Worm (Caenorhabditis elegans) whole organism, midembryonic: ENCODE data around the gene C53A5.16.

Source experiments
- T22C8.4 ChIP-seq: fragments of 200-800 bp; sonication (Bioruptor generic); IDR thresholded peaks from 2 replicates; pipeline ENCODE4 v1.3.6; 2022; ENCODE audit warnings: missing genetic modification characterization, missing compliant biosample characterization
- cog-1 ChIP-seq: sonication (generic microtip); optimal IDR thresholded peaks from 2 replicates; lab custom pipeline; 2016; ENCODE audit warnings: missing genetic modification characterization, missing compliant biosample characterization
- flt-1 ChIP-seq: fragments of 200-800 bp; sonication (Bioruptor generic); IDR thresholded peaks from 2 replicates; pipeline ENCODE4 v1.3.6; 2022; ENCODE audit warnings: missing genetic modification characterization, missing compliant biosample characterization
- klf-2 ChIP-seq: fragments of 200-800 bp; sonication (Bioruptor generic); conservative IDR thresholded peaks from 2 replicates; pipeline ENCODE4 v1.3.6; 2022; ENCODE audit warnings: missing genetic modification reagents, missing genetic modification characterization, missing compliant biosample characterization
- med-1 ChIP-seq: sonication (generic microtip); optimal IDR thresholded peaks from 2 replicates; lab custom pipeline; 2017; ENCODE audit warnings: missing genetic modification characterization, mild to moderate bottlenecking, missing compliant biosample characterization, antibody characterized with exemption, missing genetic modification reagents; ENCODE audit not compliant: insufficient read depth
- ref-1 ChIP-seq: fragments of 200-800 bp; sonication (Bioruptor generic); conservative IDR thresholded peaks from 2 replicates; pipeline ENCODE4 v1.3.6; 2022; ENCODE audit warnings: missing genetic modification reagents, missing genetic modification characterization, missing compliant biosample characterization
- tab-1 ChIP-seq: fragments of 200-800 bp; sonication (Bioruptor generic); IDR thresholded peaks from 2 replicates; pipeline ENCODE4 v1.3.6; 2022; ENCODE audit warnings: missing genetic modification characterization, missing compliant biosample characterization
- ztf-23 ChIP-seq: fragments of 200-800 bp; sonication (Bioruptor generic); IDR thresholded peaks from 2 replicates; pipeline ENCODE4 v1.3.6; 2022; ENCODE audit warnings: missing genetic modification reagents, missing genetic modification characterization, missing compliant biosample characterization
- ztf-29 ChIP-seq: fragments of 200-800 bp; sonication (Bioruptor generic); IDR thresholded peaks from 2 replicates; pipeline ENCODE4 v1.3.6; 2022; ENCODE audit warnings: missing genetic modification reagents, missing genetic modification characterization, missing compliant biosample characterization

C53A5.16 gene

DNA sequence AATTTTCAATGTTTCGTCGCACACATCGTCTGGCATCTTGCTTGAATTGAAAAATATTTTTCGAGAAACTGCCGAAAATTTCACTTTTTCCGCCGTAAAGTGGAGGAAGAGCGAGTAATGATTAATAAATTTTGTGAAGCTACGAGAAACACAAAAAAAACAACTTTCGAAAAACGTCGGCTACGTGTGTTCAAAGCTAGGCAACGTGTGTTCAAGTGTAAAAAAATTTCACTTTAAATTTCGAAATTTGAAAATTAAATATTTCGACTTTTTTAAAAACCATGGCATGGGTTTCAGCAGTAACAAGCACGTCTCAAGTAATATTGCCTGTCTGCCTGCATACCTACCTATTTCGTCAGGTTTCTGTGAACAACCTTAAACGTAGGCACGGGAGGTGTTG lies 13.9 kb upstream of the C53A5.16 start, which contains the start of gene tag-191:
Gene tag-191, minus strand, starts transcription at position 101 of the 400 bp plus-strand sequence.
- TF ChIP-seq ztf-29 (GFP tag; lab: Robert Waterston, UW), result no peak
- TF ChIP-seq T22C8.4, result no peak
- no peak for TF ChIP-seq ztf-23 (GFP tag; lab: Robert Waterston, UW)
- no peak for TF ChIP-seq klf-2
- TF ChIP-seq tab-1 (GFP tag; lab: Robert Waterston, UW), result no peak
- no peak for TF ChIP-seq ref-1
- no peak for TF ChIP-seq med-1 (GFP tag; lab: Kevin White, UChicago)
- no peak for TF ChIP-seq flt-1 (GFP tag; lab: Robert Waterston, UW)
- TF ChIP-seq cog-1 (tag; lab: Kevin White, UChicago), result no peak

ce11 chrV:14532374-14532773 lies 10.0 kb upstream of the C53A5.16 start:
- TF ChIP-seq klf-2 (no peak), tab-1 (GFP tag; lab: Robert Waterston, UW) (no peak), med-1 (GFP tag; lab: Kevin White, UChicago) (no peak), T22C8.4 (no peak), ztf-29 (GFP tag; lab: Robert Waterston, UW) (no peak), cog-1 (tag; lab: Kevin White, UChicago) (no peak), ztf-23 (GFP tag; lab: Robert Waterston, UW) (no peak), flt-1 (GFP tag; lab: Robert Waterston, UW) (no peak), ref-1 (no peak)

ce11 chrV:14530813-14531212 lies 8.4 kb upstream of the C53A5.16 start, which contains the start of gene kcnl-4:
TSS of gene kcnl-4 (plus strand) at chrV:14531113.
- TF ChIP-seq ztf-29 (GFP tag; lab: Robert Waterston, UW) (no peak), cog-1 (tag; lab: Kevin White, UChicago) (no peak), ztf-23 (GFP tag; lab: Robert Waterston, UW) (no peak), med-1 (GFP tag; lab: Kevin White, UChicago) (no peak), T22C8.4 (no peak), ref-1 (no peak), tab-1 (GFP tag; lab: Robert Waterston, UW) (no peak), flt-1 (GFP tag; lab: Robert Waterston, UW) (no peak), klf-2 (no peak)

ce11 chrV:14527210-14527609 lies 4.8 kb upstream of the C53A5.16 start:
- no peak for TF ChIP-seq med-1 (GFP tag; lab: Kevin White, UChicago)
- no peak for TF ChIP-seq ztf-29 (GFP tag; lab: Robert Waterston, UW)
- no peak for TF ChIP-seq flt-1 (GFP tag; lab: Robert Waterston, UW)
- TF ChIP-seq ref-1, result no peak
- no peak for TF ChIP-seq klf-2
- no peak for TF ChIP-seq ztf-23 (GFP tag; lab: Robert Waterston, UW)
- no peak for TF ChIP-seq cog-1 (tag; lab: Kevin White, UChicago)
- no peak for TF ChIP-seq tab-1 (GFP tag; lab: Robert Waterston, UW)
- TF ChIP-seq T22C8.4, result no peak

ce11 chrV:14525089-14525488 lies 2.7 kb upstream of the C53A5.16 start, which contains the start of gene hda-1:
TSS of gene hda-1 (plus strand) at chrV:14525389.
- TF ChIP-seq flt-1 (GFP tag; lab: Robert Waterston, UW) (no peak), ztf-29 (GFP tag; lab: Robert Waterston, UW) (no peak), cog-1 (tag; lab: Kevin White, UChicago) (no peak), ref-1 (no peak), tab-1 (GFP tag; lab: Robert Waterston, UW) (no peak)

ce11 chrV:14523788-14524582 lies 1.6 kb upstream of the C53A5.16 start, which contains the start of gene ril-1:
TSS of gene ril-1 (minus strand) at chrV:14524129.
- TF ChIP-seq ztf-29 (GFP tag; lab: Robert Waterston, UW) (no peak), ztf-23 (GFP tag; lab: Robert Waterston, UW) (peak; percentile 65), klf-2 (no peak), flt-1 (GFP tag; lab: Robert Waterston, UW) (no peak), tab-1 (GFP tag; lab: Robert Waterston, UW) (0 out of 2 replicates have a peak, but pooled peaks have one; percentile 16), ref-1 (no peak), T22C8.4 (no peak), med-1 (GFP tag; lab: Kevin White, UChicago) (peak; percentile 63), cog-1 (tag; lab: Kevin White, UChicago) (no peak)

DNA sequence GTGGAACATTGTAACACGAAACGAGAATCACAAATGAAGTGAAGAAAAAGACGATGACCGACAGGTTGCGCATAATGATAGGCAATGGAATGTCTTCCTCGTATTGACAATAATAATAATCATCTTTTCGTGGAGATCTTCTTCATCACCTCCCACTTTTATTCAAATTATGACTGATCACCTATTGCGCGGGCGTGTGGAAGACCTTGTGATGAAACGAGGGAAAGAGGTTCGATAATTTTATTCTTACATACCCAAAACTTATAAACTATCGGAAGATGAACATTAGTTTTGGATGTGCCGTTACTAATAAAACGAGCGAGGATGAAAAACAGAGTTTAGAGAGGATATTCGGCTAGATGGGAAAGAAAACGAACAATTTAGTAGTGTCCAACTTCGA lies 691 bp upstream of the C53A5.16 start, which contains the start of gene C53A5.2:
Gene C53A5.2, minus strand, starts transcription at position 101 of the 400 bp plus-strand sequence.
- TF ChIP-seq med-1 (GFP tag; lab: Kevin White, UChicago) (no peak), T22C8.4 (no peak), klf-2 (no peak), ztf-23 (GFP tag; lab: Robert Waterston, UW) (no peak), flt-1 (GFP tag; lab: Robert Waterston, UW) (no peak), cog-1 (tag; lab: Kevin White, UChicago) (no peak), ztf-29 (GFP tag; lab: Robert Waterston, UW) (no peak), ref-1 (no peak), tab-1 (GFP tag; lab: Robert Waterston, UW) (no peak)

- TF ChIP-seq ztf-23 (GFP tag; lab: Robert Waterston, UW), result no peak
- no peak for TF ChIP-seq klf-2
- TF ChIP-seq ref-1, result no peak
- TF ChIP-seq T22C8.4, result no peak
- no peak for TF ChIP-seq med-1 (GFP tag; lab: Kevin White, UChicago)
- no peak for TF ChIP-seq cog-1 (tag; lab: Kevin White, UChicago)
- no peak for TF ChIP-seq ztf-29 (GFP tag; lab: Robert Waterston, UW)
- no peak for TF ChIP-seq tab-1 (GFP tag; lab: Robert Waterston, UW)
- TF ChIP-seq flt-1 (GFP tag; lab: Robert Waterston, UW), result no peak
Measured at ce11 chrV:14521000-14521399, 1.4 kb downstream of the C53A5.16 start, which contains the start of gene C53A5.17. TSS of gene C53A5.17 (minus strand) at chrV:14521100.

- no peak for TF ChIP-seq klf-2
Measured at ce11 chrV:14519268-14519667, 3.1 kb downstream of the C53A5.16 start, which contains the start of gene R02D5.8. TSS of gene R02D5.8 (minus strand) at chrV:14519368.
